Fruit fly (Drosophila melanogaster) whole organism, embryonic: ENCODE results near the gene HP1e.

Experiments
- ATbp ChIP-seq: fragments of 200-800 bp; sonication (Bioruptor generic); optimal IDR thresholded peaks from 2 replicates; lab custom pipeline; 2017; ENCODE audit warnings: missing biosample characterization, mild to moderate bottlenecking, missing genetic modification characterization, missing genetic modification reagents
- Adf1 ChIP-seq: fragments of 200-800 bp; sonication (Bioruptor generic); IDR thresholded peaks from 2 replicates; pipeline ENCODE4 v1.3.6; 2022; ENCODE audit warnings: missing biosample characterization, missing genetic modification characterization
- CG10274 ChIP-seq: fragments of 200-800 bp; sonication (Bioruptor generic); optimal IDR thresholded peaks from 3 replicates; lab custom pipeline; 2017; ENCODE audit warnings: missing biosample characterization, mild to moderate bottlenecking, missing genetic modification characterization
- CG10321 ChIP-seq: fragments of 200-800 bp; sonication (Bioruptor generic); IDR thresholded peaks from 2 replicates; pipeline ENCODE4 v1.3.6; 2022; ENCODE audit warnings: missing biosample characterization, missing genetic modification characterization
- CG12219 ChIP-seq: fragments of 200-800 bp; sonication (Bioruptor generic); optimal IDR thresholded peaks from 3 replicates; lab custom pipeline; 2018; ENCODE audit warnings: missing biosample characterization, mild to moderate bottlenecking, missing genetic modification characterization
- CG12744 ChIP-seq: fragments of 200-800 bp; sonication (Bioruptor generic); optimal IDR thresholded peaks from 2 replicates; lab custom pipeline; 2016; ENCODE audit warnings: missing biosample characterization, missing genetic modification characterization
- CG12769 ChIP-seq: fragments of 200-800 bp; sonication (Bioruptor generic); optimal IDR thresholded peaks from 2 replicates; lab custom pipeline; 2019; ENCODE audit warnings: missing biosample characterization, mild to moderate bottlenecking, missing genetic modification characterization, moderate library complexity
- CG13296 ChIP-seq: fragments of 200-800 bp; sonication (Bioruptor generic); optimal IDR thresholded peaks from 3 replicates; lab custom pipeline; 2018; ENCODE audit warnings: missing biosample characterization, mild to moderate bottlenecking, missing genetic modification characterization
- CG17359 ChIP-seq: fragments of 200-800 bp; sonication (Bioruptor generic); optimal IDR thresholded peaks from 3 replicates; lab custom pipeline; 2018; ENCODE audit warnings: missing biosample characterization, mild to moderate bottlenecking, missing genetic modification characterization, moderate library complexity
- CG17568 ChIP-seq: fragments of 200-800 bp; sonication (Bioruptor generic); optimal IDR thresholded peaks from 2 replicates; lab custom pipeline; 2018; ENCODE audit warnings: missing biosample characterization, mild to moderate bottlenecking, missing genetic modification characterization, moderate library complexity
- CG18599 ChIP-seq: fragments of 200-800 bp; sonication (Bioruptor generic); optimal IDR thresholded peaks from 3 replicates; lab custom pipeline; 2017; ENCODE audit warnings: missing biosample characterization, missing genetic modification characterization, mild to moderate bottlenecking, moderate library complexity, missing genetic modification reagents
- CG2120 ChIP-seq: fragments of 200-800 bp; sonication (Bioruptor generic); optimal IDR thresholded peaks from 3 replicates; lab custom pipeline; 2016; ENCODE audit warnings: missing biosample characterization, missing genetic modification characterization
- CG2678 ChIP-seq: fragments of 200-800 bp; sonication (Bioruptor generic); optimal IDR thresholded peaks from 3 replicates; lab custom pipeline; 2019; ENCODE audit warnings: missing biosample characterization, mild to moderate bottlenecking, missing genetic modification characterization, moderate library complexity
- CG3281 ChIP-seq: fragments of 200-800 bp; sonication (Bioruptor generic); optimal IDR thresholded peaks from 3 replicates; lab custom pipeline; 2017; ENCODE audit warnings: missing biosample characterization, mild to moderate bottlenecking, missing genetic modification characterization
- CG3726 ChIP-seq: fragments of 200-800 bp; sonication (Bioruptor generic); IDR thresholded peaks from 3 replicates; pipeline ENCODE4, ENCODE4 v1.3.6; 2022; ENCODE audit warnings: missing biosample characterization, missing genetic modification characterization
- CG3838 ChIP-seq: fragments of 200-800 bp; sonication (Bioruptor generic); optimal IDR thresholded peaks from 3 replicates; lab custom pipeline; 2016; ENCODE audit warnings: missing biosample characterization, missing genetic modification characterization
- CG4820 ChIP-seq: fragments of 200-800 bp; sonication (Bioruptor generic); optimal IDR thresholded peaks from 3 replicates; lab custom pipeline; 2016; ENCODE audit warnings: missing biosample characterization, missing genetic modification characterization
- CG6854 ChIP-seq: fragments of 200-800 bp; sonication (Bioruptor generic); optimal IDR thresholded peaks from 3 replicates; lab custom pipeline; 2017; ENCODE audit warnings: missing biosample characterization, mild to moderate bottlenecking, missing genetic modification characterization
- CG8290 ChIP-seq, 3 experiments: fragments of 200-800 bp; sonication (Bioruptor generic); optimal IDR thresholded peaks; 2 replicates each; lab custom pipeline; 2016 to 2019; ENCODE audit warnings: missing biosample characterization in 3 of 3, missing genetic modification characterization in 3 of 3, mild to moderate bottlenecking in 2 of 3, moderate library complexity in 1 of 3
- CG8388 ChIP-seq: fragments of 200-800 bp; sonication (Bioruptor generic); optimal IDR thresholded peaks from 2 replicates; lab custom pipeline; 2019; ENCODE audit warnings: missing biosample characterization, mild to moderate bottlenecking, missing genetic modification characterization, moderate library complexity
- Camta ChIP-seq: fragments of 200-800 bp; sonication (Bioruptor generic); optimal IDR thresholded peaks from 2 replicates; lab custom pipeline; 2016; ENCODE audit warnings: missing biosample characterization, missing genetic modification characterization
- Dip2 ChIP-seq: fragments of 200-800 bp; sonication (Bioruptor generic); IDR thresholded peaks from 2 replicates; pipeline ENCODE4 v1.3.6; 2022; ENCODE audit warnings: missing biosample characterization, missing genetic modification characterization
- Ets65A ChIP-seq: fragments of 200-800 bp; sonication (Bioruptor generic); peaks from one replicate; lab custom pipeline; 2016; ENCODE audit warnings: missing biosample characterization, missing genetic modification characterization
- Fer2 ChIP-seq: fragments of 200-800 bp; sonication (Bioruptor generic); optimal IDR thresholded peaks from 2 replicates; lab custom pipeline; 2018; ENCODE audit warnings: missing biosample characterization, mild to moderate bottlenecking, missing genetic modification characterization, moderate library complexity
- Hmx ChIP-seq: fragments of 200-800 bp; sonication (Bioruptor generic); optimal IDR thresholded peaks from 2 replicates; lab custom pipeline; 2016; ENCODE audit warnings: missing biosample characterization, missing genetic modification characterization
- MTF-1 ChIP-seq: fragments of 200-800 bp; sonication (Bioruptor generic); optimal IDR thresholded peaks from 2 replicates; lab custom pipeline; 2018; ENCODE audit warnings: missing biosample characterization, mild to moderate bottlenecking, missing genetic modification characterization, borderline replicate concordance
- Mad ChIP-seq: fragments of 200-800 bp; sonication (Bioruptor generic); optimal IDR thresholded peaks from 2 replicates; lab custom pipeline; 2016; ENCODE audit warnings: missing biosample characterization, missing genetic modification characterization
- NfI ChIP-seq: fragments of 200-800 bp; sonication (Bioruptor generic); optimal IDR thresholded peaks from 3 replicates; lab custom pipeline; 2018; ENCODE audit warnings: missing biosample characterization, mild to moderate bottlenecking, missing genetic modification characterization, moderate library complexity
- Scr ChIP-seq: fragments of 200-800 bp; sonication (Bioruptor generic); IDR thresholded peaks from 2 replicates; pipeline ENCODE4 v1.3.6; 2022; ENCODE audit warnings: missing biosample characterization, missing genetic modification characterization; ENCODE audit not compliant: partially characterized antibody
- Tbp ChIP-seq: fragments of >200 bp; optimal IDR thresholded peaks from 2 replicates; lab custom pipeline; 2018; ENCODE audit warnings: missing biosample characterization, missing genetic modification characterization
- abd-A ChIP-seq: fragments of 200-800 bp; sonication (Bioruptor generic); optimal IDR thresholded peaks from 3 replicates; lab custom pipeline; 2019; ENCODE audit warnings: missing biosample characterization, mild to moderate bottlenecking, missing genetic modification characterization, moderate library complexity
- cato ChIP-seq: fragments of 200-800 bp; sonication (Bioruptor generic); optimal IDR thresholded peaks from 2 replicates; lab custom pipeline; 2016; ENCODE audit warnings: missing biosample characterization, missing genetic modification characterization, borderline replicate concordance
- ci ChIP-seq: fragments of 200-800 bp; sonication (Bioruptor generic); IDR thresholded peaks from 3 replicates; pipeline ENCODE4 v1.3.6; 2022; ENCODE audit warnings: missing biosample characterization, missing genetic modification characterization
- da ChIP-seq: fragments of 200-800 bp; sonication (Bioruptor generic); optimal IDR thresholded peaks from 2 replicates; lab custom pipeline; 2016; ENCODE audit warnings: missing biosample characterization, missing genetic modification characterization
- dati ChIP-seq: fragments of 200-800 bp; sonication (Bioruptor generic); IDR thresholded peaks from 2 replicates; pipeline ENCODE4 v1.3.6; 2022; ENCODE audit warnings: missing biosample characterization, missing genetic modification characterization
- eve ChIP-seq, 2 experiments: fragments of >200 bp; optimal IDR thresholded peaks; 2 replicates each; lab custom pipeline; 2017; ENCODE audit warnings: missing biosample characterization in 2 of 2, missing genetic modification characterization in 2 of 2
- grau ChIP-seq: fragments of 200-800 bp; optimal IDR thresholded peaks from 3 replicates; lab custom pipeline; 2019; ENCODE audit warnings: missing biosample characterization, mild to moderate bottlenecking, missing genetic modification characterization, moderate library complexity
- knrl ChIP-seq: fragments of 200-800 bp; sonication (Bioruptor generic); IDR thresholded peaks from 3 replicates; pipeline ENCODE4 v1.3.6; 2022; ENCODE audit warnings: missing biosample characterization, missing genetic modification characterization; ENCODE audit not compliant: partially characterized antibody
- lmd ChIP-seq: fragments of 200-800 bp; sonication (Bioruptor generic); IDR thresholded peaks from 2 replicates; pipeline ENCODE4 v1.3.6; 2022; ENCODE audit warnings: missing biosample characterization, missing genetic modification characterization
- nerfin-2 ChIP-seq: fragments of 200-800 bp; sonication (Bioruptor generic); IDR thresholded peaks from 2 replicates; pipeline ENCODE4 v1.3.6; 2022; ENCODE audit warnings: missing biosample characterization, missing genetic modification characterization; ENCODE audit not compliant: partially characterized antibody
- phol ChIP-seq: fragments of 200-800 bp; sonication (Bioruptor generic); optimal IDR thresholded peaks from 3 replicates; lab custom pipeline; 2018; ENCODE audit warnings: missing biosample characterization, mild to moderate bottlenecking, missing genetic modification characterization, moderate library complexity
- pita ChIP-seq: fragments of 200-800 bp; sonication (Bioruptor generic); optimal IDR thresholded peaks from 2 replicates; lab custom pipeline; 2017; ENCODE audit warnings: missing biosample characterization, mild to moderate bottlenecking, missing genetic modification characterization
- sima ChIP-seq: fragments of 200-800 bp; sonication (Bioruptor generic); optimal IDR thresholded peaks from 2 replicates; lab custom pipeline; 2016; ENCODE audit warnings: missing biosample characterization, missing genetic modification characterization
- slbo ChIP-seq: fragments of 200-800 bp; sonication (Bioruptor generic); IDR thresholded peaks from 2 replicates; pipeline ENCODE4 v1.3.6; 2022; ENCODE audit warnings: missing biosample characterization, missing genetic modification characterization
- slou ChIP-seq: fragments of 200-800 bp; sonication (Bioruptor generic); optimal IDR thresholded peaks from 3 replicates; lab custom pipeline; 2016; ENCODE audit warnings: missing biosample characterization, missing genetic modification characterization
- so ChIP-seq: fragments of 200-800 bp; sonication (Bioruptor generic); IDR thresholded peaks from 3 replicates; pipeline ENCODE4 v1.3.6; 2022; ENCODE audit warnings: missing biosample characterization, missing genetic modification characterization
- sob ChIP-seq: fragments of 200-800 bp; sonication (Bioruptor generic); IDR thresholded peaks from 2 replicates; pipeline ENCODE4 v1.3.6; 2022; ENCODE audit warnings: missing biosample characterization, missing genetic modification characterization
- zf30C ChIP-seq: fragments of 200-800 bp; sonication (Bioruptor generic); optimal IDR thresholded peaks from 3 replicates; lab custom pipeline; 2018; ENCODE audit warnings: missing biosample characterization, mild to moderate bottlenecking, missing genetic modification characterization

HP1e gene

DNA sequence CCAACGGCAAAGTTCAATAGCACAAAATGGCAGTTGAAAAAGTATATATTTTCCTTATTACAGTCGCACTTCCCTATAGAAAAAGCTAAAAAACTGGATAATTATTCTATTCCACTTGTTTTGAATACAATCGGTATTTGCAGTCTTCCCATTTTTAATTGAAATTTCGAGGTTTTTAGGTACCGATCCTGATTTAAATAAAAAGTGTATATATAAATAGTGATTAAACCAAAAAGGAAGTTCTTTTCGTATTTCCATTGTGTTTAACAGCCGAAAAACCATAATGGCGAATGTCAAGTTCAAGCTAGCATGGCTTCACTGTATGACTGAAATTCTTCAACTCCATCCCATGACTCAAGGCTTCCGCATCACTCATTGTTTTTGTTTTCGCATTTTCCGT lies 25.0 kb downstream of the HP1e start (continued):
- TF ChIP-seq grau (tag; lab: Kevin White, UChicago): peak; percentile 70

DNA sequence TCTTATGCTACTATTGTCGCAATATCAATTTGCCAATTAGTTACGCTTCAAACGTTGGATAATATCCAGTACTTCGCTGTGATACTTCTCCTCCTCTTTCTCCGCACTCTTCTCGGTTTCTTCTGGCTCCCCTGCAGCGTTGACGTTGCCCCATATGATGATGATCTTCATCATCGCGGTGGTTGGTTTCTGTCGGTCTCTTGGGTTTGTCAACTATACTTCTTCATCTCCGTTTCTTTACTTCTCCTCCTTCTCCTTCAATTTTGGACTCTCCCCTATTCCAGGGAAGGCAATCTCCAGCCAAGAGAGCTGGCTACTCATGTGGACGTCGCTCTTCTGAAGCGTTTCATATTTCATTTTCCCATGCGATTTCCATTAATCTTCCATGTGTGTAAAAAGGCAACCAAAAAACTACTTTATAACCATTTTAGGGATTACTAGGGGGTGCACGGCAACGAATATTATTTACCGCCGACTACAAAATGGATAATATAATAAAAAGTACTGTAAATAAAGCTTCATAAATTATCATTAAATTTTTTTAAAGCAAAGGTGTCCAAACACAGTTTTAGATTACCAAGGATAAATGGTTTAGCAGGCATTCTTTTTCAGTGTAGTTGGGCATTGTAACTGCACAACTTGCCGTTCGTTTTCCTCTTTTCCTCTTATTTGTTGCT lies 26.3 kb downstream of the HP1e start:
- no peak for TF ChIP-seq dati (GFP tag; lab: Robert Waterston, UW)
- TF ChIP-seq Camta (GFP tag; lab: Kevin White, UChicago): no peak
- 0 out of 2 replicates have a peak, but pooled peaks have one; percentile 9 for TF ChIP-seq lmd
- no peak for TF ChIP-seq ATbp (GFP tag; lab: Kevin White, UChicago)
- no peak for TF ChIP-seq CG13296 (GFP tag; lab: Kevin White, UChicago)
- 0 out of 3 replicates have a peak, but pooled peaks have one; percentile 43 for TF ChIP-seq so (GFP tag; lab: Robert Waterston, UW)
- TF ChIP-seq knrl (GFP tag; lab: Robert Waterston, UW): no peak
- TF ChIP-seq zf30C (GFP tag; lab: Kevin White, UChicago): peak; percentile 73
- TF ChIP-seq Adf1 (GFP tag; lab: Robert Waterston, UW): no peak
- TF ChIP-seq Dip2 (GFP tag; lab: Robert Waterston, UW): no peak
- TF ChIP-seq CG18599 (GFP tag; lab: Kevin White, UChicago): peak; percentile 46
- TF ChIP-seq ci (GFP tag; lab: Robert Waterston, UW): 0 out of 3 replicates have a peak, but pooled peaks have one; percentile 13
- TF ChIP-seq abd-A (tag; lab: Kevin White, UChicago): no peak
- TF ChIP-seq Tbp: no peak
- no peak for TF ChIP-seq CG4820
- TF ChIP-seq CG10321 (GFP tag; lab: Robert Waterston, UW): no peak
- no peak for TF ChIP-seq eve (GFP tag; optimal IDR thresholded peaks at IDR 0.05; lab: Kevin White, UChicago)
- no peak for TF ChIP-seq slbo (GFP tag; lab: Robert Waterston, UW)
- no peak for TF ChIP-seq Mad (GFP tag; lab: Kevin White, UChicago)
- no peak for TF ChIP-seq CG8388
- no peak for TF ChIP-seq CG12769 (tag; lab: Kevin White, UChicago)
- no peak for TF ChIP-seq da (GFP tag; lab: Kevin White, UChicago)
- TF ChIP-seq sima (GFP tag; lab: Kevin White, UChicago): no peak
- TF ChIP-seq CG10274: no peak
- no peak for TF ChIP-seq pita (GFP tag; lab: Kevin White, UChicago)
- TF ChIP-seq CG3726: no peak
- TF ChIP-seq CG12744 (GFP tag; lab: Kevin White, UChicago): no peak
- TF ChIP-seq CG17568 (GFP tag; lab: Kevin White, UChicago): peak; percentile 40
- TF ChIP-seq nerfin-2 (GFP tag; lab: Robert Waterston, UW): no peak
- TF ChIP-seq Ets65A (GFP tag; lab: Kevin White, UChicago): peak; percentile 66
- no peak for TF ChIP-seq CG17359 (tag; lab: Kevin White, UChicago)
- TF ChIP-seq CG12219 (GFP tag; lab: Kevin White, UChicago): no peak
- TF ChIP-seq CG8290 (GFP tag; optimal IDR thresholded peaks at IDR 0.05; lab: Kevin White, UChicago): no peak
- TF ChIP-seq CG8290 (tag; optimal IDR thresholded peaks at IDR 0.05; lab: Kevin White, UChicago): no peak
- no peak for TF ChIP-seq NfI (GFP tag; lab: Kevin White, UChicago)
- TF ChIP-seq slou (GFP tag; lab: Kevin White, UChicago): no peak
- peak; percentile 23 for TF ChIP-seq phol (tag; lab: Kevin White, UChicago)
- TF ChIP-seq CG3281 (GFP tag; lab: Kevin White, UChicago): no peak
- no peak for TF ChIP-seq CG2120
- peak; percentile 20 for TF ChIP-seq CG2678 (tag; lab: Kevin White, UChicago)
- no peak for TF ChIP-seq Fer2
- no peak for TF ChIP-seq CG3838 (GFP tag; lab: Kevin White, UChicago)
- no peak for TF ChIP-seq CG6854
- no peak for TF ChIP-seq Hmx (GFP tag; lab: Kevin White, UChicago)
- TF ChIP-seq cato (GFP tag; lab: Kevin White, UChicago): no peak
- no peak for TF ChIP-seq MTF-1
- no peak for TF ChIP-seq sob
- no peak for TF ChIP-seq Scr (GFP tag; lab: Robert Waterston, UW)
